Worm (Caenorhabditis elegans) whole organism, midembryonic: Measurements from ENCODE around the gene ZK177.9.

Experiments used
- T22C8.4 ChIP-seq: fragments of 200-800 bp; sonication (Bioruptor generic); IDR thresholded peaks from 2 replicates; pipeline ENCODE4 v1.3.6; 2022; ENCODE audit warnings: missing genetic modification characterization, missing compliant biosample characterization
- cog-1 ChIP-seq: sonication (generic microtip); optimal IDR thresholded peaks from 2 replicates; lab custom pipeline; 2016; ENCODE audit warnings: missing genetic modification characterization, missing compliant biosample characterization
- flt-1 ChIP-seq: fragments of 200-800 bp; sonication (Bioruptor generic); IDR thresholded peaks from 2 replicates; pipeline ENCODE4 v1.3.6; 2022; ENCODE audit warnings: missing genetic modification characterization, missing compliant biosample characterization
- klf-2 ChIP-seq: fragments of 200-800 bp; sonication (Bioruptor generic); conservative IDR thresholded peaks from 2 replicates; pipeline ENCODE4 v1.3.6; 2022; ENCODE audit warnings: missing genetic modification reagents, missing genetic modification characterization, missing compliant biosample characterization
- med-1 ChIP-seq: sonication (generic microtip); optimal IDR thresholded peaks from 2 replicates; lab custom pipeline; 2017; ENCODE audit warnings: missing genetic modification characterization, mild to moderate bottlenecking, missing compliant biosample characterization, antibody characterized with exemption, missing genetic modification reagents; ENCODE audit not compliant: insufficient read depth
- ref-1 ChIP-seq: fragments of 200-800 bp; sonication (Bioruptor generic); conservative IDR thresholded peaks from 2 replicates; pipeline ENCODE4 v1.3.6; 2022; ENCODE audit warnings: missing genetic modification reagents, missing genetic modification characterization, missing compliant biosample characterization
- tab-1 ChIP-seq: fragments of 200-800 bp; sonication (Bioruptor generic); IDR thresholded peaks from 2 replicates; pipeline ENCODE4 v1.3.6; 2022; ENCODE audit warnings: missing genetic modification characterization, missing compliant biosample characterization
- ztf-23 ChIP-seq: fragments of 200-800 bp; sonication (Bioruptor generic); IDR thresholded peaks from 2 replicates; pipeline ENCODE4 v1.3.6; 2022; ENCODE audit warnings: missing genetic modification reagents, missing genetic modification characterization, missing compliant biosample characterization
- ztf-29 ChIP-seq: fragments of 200-800 bp; sonication (Bioruptor generic); IDR thresholded peaks from 2 replicates; pipeline ENCODE4 v1.3.6; 2022; ENCODE audit warnings: missing genetic modification reagents, missing genetic modification characterization, missing compliant biosample characterization

DNA sequence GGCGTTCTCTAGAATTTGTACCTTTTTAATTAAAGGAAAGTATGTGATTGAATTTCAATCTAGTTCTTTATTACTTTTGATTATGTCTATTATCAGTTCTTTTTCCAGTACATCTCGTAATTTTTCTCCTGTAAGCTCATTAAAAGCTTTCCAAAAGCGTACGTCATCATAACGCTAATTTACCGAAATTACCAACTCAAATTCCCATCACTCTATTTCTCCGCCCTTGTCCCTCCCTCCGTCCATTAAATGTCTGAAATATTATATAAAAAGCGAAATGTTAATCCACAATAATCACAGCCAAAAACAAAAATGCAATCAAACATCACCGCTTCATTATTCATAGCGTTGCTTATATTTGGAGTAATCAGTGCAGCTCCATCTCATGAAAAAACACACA lies 36.8 kb upstream of the ZK177.9 start, which contains the start of gene ins-12:
- TF ChIP-seq tab-1 (GFP tag; lab: Robert Waterston, UW) (no peak), med-1 (no peak), ref-1 (GFP tag; lab: Robert Waterston, UW) (no peak), cog-1 (tag; lab: Kevin White, UChicago) (no peak), ztf-29 (no peak), T22C8.4 (GFP tag; lab: Robert Waterston, UW) (no peak), klf-2 (no peak), ztf-23 (GFP tag; lab: Robert Waterston, UW) (no peak), flt-1 (GFP tag; lab: Robert Waterston, UW) (no peak)
